Fruit fly (Drosophila melanogaster) whole organism, adult: ENCODE results near the gene CG33965.

ENCODE experiments used
- CG11617 ChIP-seq: fragments of 200-800 bp; sonication (Bioruptor generic); optimal IDR thresholded peaks from 2 replicates; lab custom pipeline; 2017; ENCODE audit warnings: mild to moderate bottlenecking, missing biosample characterization, missing genetic modification reagents, missing genetic modification characterization
- CG12768 ChIP-seq: fragments of 200-800 bp; sonication (Bioruptor generic); optimal IDR thresholded peaks from 2 replicates; lab custom pipeline; 2017; ENCODE audit warnings: missing biosample characterization, missing genetic modification characterization, mild to moderate bottlenecking, moderate library complexity, missing genetic modification reagents
- CG14711 ChIP-seq: fragments of 200-800 bp; sonication (Bioruptor generic); optimal IDR thresholded peaks from 2 replicates; lab custom pipeline; 2018; ENCODE audit warnings: missing biosample characterization, mild to moderate bottlenecking, missing genetic modification characterization, moderate library complexity
- CG1620 ChIP-seq: fragments of 200-800 bp; sonication (Bioruptor generic); optimal IDR thresholded peaks from 2 replicates; lab custom pipeline; 2016; ENCODE audit warnings: missing biosample characterization, missing genetic modification characterization
- CG33017 ChIP-seq: fragments of 200-800 bp; sonication (Bioruptor generic); optimal IDR thresholded peaks from 2 replicates; lab custom pipeline; 2018; ENCODE audit warnings: missing biosample characterization, mild to moderate bottlenecking, missing genetic modification characterization, moderate library complexity
- CG5204 ChIP-seq: fragments of 200-800 bp; sonication (Bioruptor generic); optimal IDR thresholded peaks from 2 replicates; lab custom pipeline; 2016; ENCODE audit warnings: missing biosample characterization, missing genetic modification characterization
- CG7045 ChIP-seq: fragments of 200-800 bp; sonication (Bioruptor generic); optimal IDR thresholded peaks from 2 replicates; lab custom pipeline; 2017; ENCODE audit warnings: missing biosample characterization, mild to moderate bottlenecking, missing genetic modification characterization
- CG7101 ChIP-seq: fragments of 200-800 bp; sonication (Bioruptor generic); optimal IDR thresholded peaks from 2 replicates; lab custom pipeline; 2018; ENCODE audit warnings: missing biosample characterization, mild to moderate bottlenecking, missing genetic modification characterization, moderate library complexity
- Clk ChIP-seq: fragments of 200-800 bp; sonication (Bioruptor generic); optimal IDR thresholded peaks from 2 replicates; lab custom pipeline; 2017; ENCODE audit warnings: missing biosample characterization, missing genetic modification characterization
- Crg-1 ChIP-seq: fragments of 200-800 bp; sonication (Bioruptor generic); optimal IDR thresholded peaks from 2 replicates; lab custom pipeline; 2016; ENCODE audit warnings: missing biosample characterization, missing genetic modification characterization
- Hr96 ChIP-seq: fragments of 200-800 bp; sonication (Bioruptor generic); optimal IDR thresholded peaks from 2 replicates; lab custom pipeline; 2016; ENCODE audit warnings: missing biosample characterization, missing genetic modification characterization
- Mnt ChIP-seq: fragments of 200-800 bp; sonication (Bioruptor generic); optimal IDR thresholded peaks from 2 replicates; lab custom pipeline; 2016; ENCODE audit warnings: missing biosample characterization, mild to moderate bottlenecking, missing genetic modification characterization
- bab1 ChIP-seq: fragments of 200-800 bp; sonication (Bioruptor generic); optimal IDR thresholded peaks from 3 replicates; lab custom pipeline; 2019; ENCODE audit warnings: missing biosample characterization, mild to moderate bottlenecking, missing genetic modification characterization, moderate library complexity
- cic ChIP-seq: fragments of 200-800 bp; sonication (Bioruptor generic); optimal IDR thresholded peaks from 2 replicates; lab custom pipeline; 2017; ENCODE audit warnings: missing biosample characterization, mild to moderate bottlenecking, missing genetic modification characterization, moderate library complexity
- cnc ChIP-seq, 2 experiments: fragments of >200 bp; optimal IDR thresholded peaks; 2 replicates each; lab custom pipeline; 2017
- kay ChIP-seq: fragments of 200-800 bp; sonication (Bioruptor generic); peaks from one replicate; lab custom pipeline; 2016; ENCODE audit warnings: missing biosample characterization, missing genetic modification characterization, borderline replicate concordance
- ovo ChIP-seq: fragments of 200-800 bp; sonication (Bioruptor generic); optimal IDR thresholded peaks from 2 replicates; lab custom pipeline; 2016; ENCODE audit warnings: missing biosample characterization, missing genetic modification characterization
- pad ChIP-seq: fragments of 200-800 bp; sonication (Bioruptor generic); optimal IDR thresholded peaks from 3 replicates; lab custom pipeline; 2017; ENCODE audit warnings: missing biosample characterization, missing genetic modification characterization, mild to moderate bottlenecking, moderate library complexity, missing genetic modification reagents
- tj ChIP-seq: fragments of 200-800 bp; sonication (Bioruptor generic); optimal IDR thresholded peaks from 3 replicates; lab custom pipeline; 2017; ENCODE audit warnings: missing biosample characterization, mild to moderate bottlenecking, missing genetic modification characterization, moderate library complexity
- toe ChIP-seq: fragments of 200-800 bp; sonication (Bioruptor generic); optimal IDR thresholded peaks from 2 replicates; lab custom pipeline; 2016; ENCODE audit warnings: missing biosample characterization, missing genetic modification characterization

Gene CG33965

DNA sequence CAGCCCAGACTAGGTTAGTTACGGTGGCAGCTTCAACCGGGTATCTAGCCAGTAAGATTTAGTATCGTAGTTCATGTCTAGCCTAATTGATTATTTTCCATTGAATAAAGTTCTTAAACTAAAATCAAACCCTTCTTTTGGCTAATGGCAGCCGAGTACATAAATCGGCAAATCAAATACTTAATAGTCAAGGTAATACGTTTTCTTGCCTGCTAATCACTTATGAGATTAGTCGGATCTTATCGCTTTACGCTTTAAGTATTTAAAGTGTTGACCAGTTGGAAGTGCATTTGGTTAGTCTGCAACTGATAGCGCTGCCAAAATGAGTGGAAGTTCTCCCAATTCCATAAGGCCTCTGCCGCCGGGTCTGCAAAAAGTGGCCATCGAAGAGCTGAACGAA, at the start of gene CG33965:
Gene CG33965 (plus strand): TSS at position 301 of the 400 bp plus-strand sequence.
- TF ChIP-seq bab1 (no peak), Crg-1 (no peak), CG33017 (tag; lab: Kevin White, UChicago) (no peak), CG14711 (no peak), CG11617 (no peak), Mnt (no peak), cnc (optimal IDR thresholded peaks at IDR 0.05; lab: Kevin White, UChicago) (no peak), toe (GFP tag; lab: Kevin White, UChicago) (no peak)

DNA sequence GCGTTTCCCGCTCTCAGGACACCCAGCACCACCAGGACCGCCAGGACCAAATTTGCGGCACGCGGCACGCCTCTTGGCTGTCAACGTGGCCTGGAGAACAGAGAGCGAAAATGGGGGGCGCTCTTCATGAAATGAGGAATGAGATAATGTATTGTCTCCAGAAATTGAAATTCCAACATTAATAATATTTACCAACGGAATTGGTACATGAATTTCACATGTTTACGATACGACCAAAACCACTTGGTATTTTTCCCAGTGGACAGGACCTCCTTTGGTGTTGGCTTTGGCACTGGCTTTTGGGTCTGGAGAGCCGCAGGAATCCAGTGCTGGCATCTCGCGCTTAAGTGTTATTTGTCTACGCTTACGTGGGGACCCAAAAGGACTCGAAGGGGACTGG, 49.2 kb upstream of the CG33965 start:
- TF ChIP-seq kay (GFP tag; lab: Kevin White, UChicago) (no peak), ovo (GFP tag; lab: Kevin White, UChicago) (no peak), toe (GFP tag; lab: Kevin White, UChicago) (no peak), CG33017 (tag; lab: Kevin White, UChicago) (no peak), CG7045 (GFP tag; lab: Kevin White, UChicago) (no peak), pad (GFP tag; lab: Kevin White, UChicago) (no peak), CG5204 (GFP tag; lab: Kevin White, UChicago) (no peak), Clk (GFP tag; lab: Kevin White, UChicago) (no peak), cic (GFP tag; lab: Kevin White, UChicago) (no peak), CG11617 (no peak), Mnt (no peak), CG12768 (GFP tag; lab: Kevin White, UChicago) (no peak), bab1 (no peak)

- TF ChIP-seq cnc (optimal IDR thresholded peaks at IDR 0.05; lab: Kevin White, UChicago) (no peak), Crg-1 (no peak), CG11617 (no peak), Hr96 (GFP tag; lab: Kevin White, UChicago) (peak; percentile 36), pad (GFP tag; lab: Kevin White, UChicago) (no peak), Clk (GFP tag; lab: Kevin White, UChicago) (no peak), CG12768 (GFP tag; lab: Kevin White, UChicago) (peak; percentile 59), CG1620 (GFP tag; lab: Kevin White, UChicago) (no peak), cic (GFP tag; lab: Kevin White, UChicago) (peak; percentile 53), CG7045 (GFP tag; lab: Kevin White, UChicago) (no peak), CG33017 (tag; lab: Kevin White, UChicago) (peak; percentile 12), ovo (GFP tag; lab: Kevin White, UChicago) (no peak), bab1 (no peak), CG5204 (GFP tag; lab: Kevin White, UChicago) (no peak), toe (GFP tag; lab: Kevin White, UChicago) (no peak), CG7101 (tag; lab: Kevin White, UChicago) (peak; percentile 3), CG14711 (no peak), kay (GFP tag; lab: Kevin White, UChicago) (peak; percentile 93), tj (GFP tag; lab: Kevin White, UChicago) (peak; percentile 10), Mnt (peak; percentile 87)
These were observed 43.6 kb upstream of the CG33965 start, which contains the start of gene CG13912 for dm6 chr3L:1188936-1189659. Gene CG13912, plus strand, starts transcription at chr3L:1189588.

DNA sequence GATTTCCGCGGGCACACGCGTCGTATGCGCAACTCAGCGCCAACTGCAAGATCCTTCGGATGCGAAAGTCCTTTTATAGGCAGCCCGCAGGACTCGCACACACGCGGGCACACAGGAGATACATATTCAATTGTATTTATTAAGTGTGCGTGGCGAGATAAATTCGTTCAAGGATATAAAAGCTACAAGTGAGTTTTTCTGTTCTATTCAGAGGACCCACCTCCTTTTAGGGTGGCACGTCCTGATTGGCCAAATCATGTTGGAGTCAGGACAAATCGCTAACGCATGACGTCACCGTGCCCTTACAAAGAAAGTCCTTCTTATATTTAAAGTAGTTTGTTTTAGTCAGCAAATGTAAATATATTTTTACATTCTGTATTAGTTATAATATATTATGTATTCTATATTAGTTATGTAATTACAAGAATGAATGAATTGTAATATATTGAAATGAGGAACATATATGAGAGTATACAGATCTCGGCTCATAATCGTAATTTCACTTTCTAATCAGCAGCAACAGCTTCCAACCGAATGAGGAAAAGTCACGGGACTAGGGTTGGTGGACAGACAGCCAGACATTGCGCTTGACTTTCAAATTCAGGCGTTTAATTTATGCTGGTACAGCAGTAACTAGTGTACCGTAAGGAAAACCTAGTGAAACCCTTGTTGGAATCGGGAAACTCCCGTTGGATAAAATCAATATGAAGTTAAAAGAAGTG, 39.4 kb upstream of the CG33965 start, which contains the start of gene Trhn:
Gene Trhn (minus strand): TSS at position 51 of the 722 bp plus-strand sequence.
- no peak for TF ChIP-seq CG5204 (GFP tag; lab: Kevin White, UChicago)
- TF ChIP-seq CG12768 (GFP tag; lab: Kevin White, UChicago): no peak
- TF ChIP-seq CG7045 (GFP tag; lab: Kevin White, UChicago): no peak
- no peak for TF ChIP-seq cnc (optimal IDR thresholded peaks at IDR 0.05; lab: Kevin White, UChicago)
- no peak for TF ChIP-seq ovo (GFP tag; lab: Kevin White, UChicago)
- TF ChIP-seq CG1620 (GFP tag; lab: Kevin White, UChicago): no peak
- no peak for TF ChIP-seq bab1
- no peak for TF ChIP-seq CG33017 (tag; lab: Kevin White, UChicago)
- TF ChIP-seq CG11617: no peak
- no peak for TF ChIP-seq Crg-1
- no peak for TF ChIP-seq Hr96 (GFP tag; lab: Kevin White, UChicago)
- TF ChIP-seq Clk (GFP tag; lab: Kevin White, UChicago): no peak

dm6 chr3L:1195202-1195601, 37.5 kb upstream of the CG33965 start, which contains the start of gene LysX:
Gene LysX, minus strand, starts transcription at chr3L:1195302.
- TF ChIP-seq CG11617 (no peak), pad (GFP tag; lab: Kevin White, UChicago) (no peak), cic (GFP tag; lab: Kevin White, UChicago) (no peak), Clk (GFP tag; lab: Kevin White, UChicago) (no peak), CG12768 (GFP tag; lab: Kevin White, UChicago) (no peak), CG33017 (tag; lab: Kevin White, UChicago) (no peak), CG5204 (GFP tag; lab: Kevin White, UChicago) (no peak), kay (GFP tag; lab: Kevin White, UChicago) (no peak)
